Fruit fly (Drosophila melanogaster): ENCODE measurements around the gene GluRIIB.

The GluRIIB gene

dm6 chr2L:5542944-5543515, 16.1 kb upstream of the GluRIIB start (continued):
- TF ChIP-seq chn (GFP tag; optimal IDR thresholded peaks at IDR 0.05) (peak; percentile 11), ems (GFP tag; optimal IDR thresholded peaks at IDR 0.05) (no peak), CG6813 (GFP tag; optimal IDR thresholded peaks at IDR 0.05) (peak; percentile 61), tll (GFP tag; optimal IDR thresholded peaks at IDR 0.05) (no peak), onecut (GFP tag; IDR thresholded peaks at IDR 0.05) (peak; percentile 38), CG4404 (GFP tag; IDR thresholded peaks at IDR 0.05) (0 out of 2 replicates have a peak, but pooled peaks have one; percentile 23), grau (tag; optimal IDR thresholded peaks at IDR 0.05) (peak; percentile 63), HmgZ (tag; optimal IDR thresholded peaks at IDR 0.05) (peak; percentile 57), Mrtf (GFP tag; IDR thresholded peaks at IDR 0.05) (peak; percentile 50; the same call in 1 of the 3 replicates), CG15073 (GFP tag; optimal IDR thresholded peaks at IDR 0.05) (no peak), bigmax (GFP tag; optimal IDR thresholded peaks at IDR 0.05) (no peak), Aef1 (GFP tag; IDR thresholded peaks at IDR 0.05) (no peak; the same call in 2 of the 3 replicates), hth (optimal IDR thresholded peaks at IDR 0.05) (no peak), CG10979 (tag; optimal IDR thresholded peaks at IDR 0.05) (peak; percentile 16), esg (GFP tag; conservative IDR thresholded peaks at IDR 0.05) (peak; percentile 7; the same call in 1 of the 2 replicates), ap (GFP tag; IDR thresholded peaks at IDR 0.05) (peak; percentile 41), BEAF-32 (GFP tag; optimal IDR thresholded peaks at IDR 0.05) (no peak), corto (GFP tag; optimal IDR thresholded peaks at IDR 0.05) (no peak), Hr3 (GFP tag; optimal IDR thresholded peaks at IDR 0.05) (peak; percentile 50), Pdp1 (GFP tag; optimal IDR thresholded peaks at IDR 0.05) (peak; percentile 38 to 64), Oli (tag; optimal IDR thresholded peaks at IDR 0.05) (peak; percentile 29), usp (GFP tag; optimal IDR thresholded peaks at IDR 0.05) (no peak), CG10147 (GFP tag; optimal IDR thresholded peaks at IDR 0.05) (peak; percentile 41), Dll (GFP tag; IDR thresholded peaks at IDR 0.05; ENCODE audit: partially characterized antibody) (0 out of 4 replicates have a peak, but pooled peaks have one; percentile 9), CG17328 (GFP tag; IDR thresholded peaks at IDR 0.05) (peak; percentile 52), CG2120 (GFP tag; optimal IDR thresholded peaks at IDR 0.05) (peak; percentile 76), Usf (GFP tag; optimal IDR thresholded peaks at IDR 0.05) (no peak), CG11504 (tag; optimal IDR thresholded peaks at IDR 0.05) (no peak), ranshi (GFP tag; IDR thresholded peaks at IDR 0.05) (peak; percentile 47; the same call in 1 of the 2 replicates), CG8281 (tag; optimal IDR thresholded peaks at IDR 0.05) (no peak), CG12942 (GFP tag; optimal IDR thresholded peaks at IDR 0.05) (peak; percentile 40), CG9797 (GFP tag; optimal IDR thresholded peaks at IDR 0.05) (no peak), CG33557 (GFP tag; optimal IDR thresholded peaks at IDR 0.05) (no peak), CG17829 (tag; optimal IDR thresholded peaks at IDR 0.05) (peak; percentile 8), CG10565 (GFP tag; optimal IDR thresholded peaks at IDR 0.05) (no peak), Hr39 (optimal IDR thresholded peaks at IDR 0.05) (peak; percentile 68), CG3995 (GFP tag; optimal IDR thresholded peaks at IDR 0.05) (no peak), E2f2 (GFP tag; IDR thresholded peaks at IDR 0.05) (peak; percentile 47), CG8765 (GFP tag; IDR thresholded peaks at IDR 0.05) (no peak), zfh2 (GFP tag; optimal IDR thresholded peaks at IDR 0.05) (peak; percentile 41), CG3838 (GFP tag; optimal IDR thresholded peaks at IDR 0.05) (no peak), CG11695 (GFP tag; IDR thresholded peaks at IDR 0.05) (peak; percentile 70), Deaf1 (tag; optimal IDR thresholded peaks at IDR 0.05) (peak; percentile 66), CG14965 (GFP tag; optimal IDR thresholded peaks at IDR 0.05; ENCODE audit: borderline replicate concordance) (no peak), CG10366 (GFP tag; IDR thresholded peaks at IDR 0.05) (peak; percentile 21; the same call in 1 of the 2 replicates), CrebB (tag; optimal IDR thresholded peaks at IDR 0.05) (peak; percentile 36), bbx (GFP tag; IDR thresholded peaks at IDR 0.05; ENCODE audit: partially characterized antibody) (peak; percentile 34; the same call in 1 of the 2 replicates), sob (GFP tag; IDR thresholded peaks at IDR 0.05) (peak; percentile 66), Scr (GFP tag; IDR thresholded peaks at IDR 0.05; ENCODE audit: partially characterized antibody) (no peak), CG42726 (GFP tag; IDR thresholded peaks at IDR 0.05; ENCODE audit: partially characterized antibody) (peak; percentile 54; the same call in 1 of the 2 replicates)

Data from whole organism, embryonic.